Fruit fly (Drosophila melanogaster) whole organism, embryonic: Measurements from ENCODE around the gene lectin-30A.
A peak's percentile ranks its signal among the peaks of the same experiment; 100 is the strongest.

Source experiments
- BtbVII ChIP-seq: fragments of 200-800 bp; sonication (Bioruptor generic); optimal IDR thresholded peaks from 3 replicates; lab custom pipeline; 2017; ENCODE audit warnings: missing biosample characterization, mild to moderate bottlenecking, missing genetic modification characterization
- CG10209 ChIP-seq: fragments of 200-800 bp; sonication (Bioruptor generic); optimal IDR thresholded peaks from 3 replicates; lab custom pipeline; 2017; ENCODE audit warnings: missing biosample characterization, mild to moderate bottlenecking, missing genetic modification characterization, missing genetic modification reagents
- CG10274 ChIP-seq: fragments of 200-800 bp; sonication (Bioruptor generic); optimal IDR thresholded peaks from 3 replicates; lab custom pipeline; 2017; ENCODE audit warnings: missing biosample characterization, mild to moderate bottlenecking, missing genetic modification characterization
- CG10321 ChIP-seq: fragments of 200-800 bp; sonication (Bioruptor generic); IDR thresholded peaks from 2 replicates; pipeline ENCODE4 v1.3.6; 2022; ENCODE audit warnings: missing biosample characterization, missing genetic modification characterization
- CG11398 ChIP-seq: fragments of 200-800 bp; sonication (Bioruptor generic); optimal IDR thresholded peaks from 2 replicates; lab custom pipeline; 2016; ENCODE audit warnings: missing biosample characterization, missing genetic modification characterization
- CG11723 ChIP-seq: fragments of 200-800 bp; sonication (Bioruptor generic); optimal IDR thresholded peaks from 2 replicates; lab custom pipeline; 2017; ENCODE audit warnings: missing biosample characterization, mild to moderate bottlenecking, missing genetic modification characterization
- CG12299 ChIP-seq: fragments of 200-800 bp; sonication (Bioruptor generic); optimal IDR thresholded peaks from 2 replicates; lab custom pipeline; 2018; ENCODE audit warnings: missing biosample characterization, mild to moderate bottlenecking, missing genetic modification characterization
- CG12659 ChIP-seq: fragments of 200-800 bp; sonication (Bioruptor generic); optimal IDR thresholded peaks from 3 replicates; lab custom pipeline; 2017; ENCODE audit warnings: mild to moderate bottlenecking, missing biosample characterization, missing genetic modification reagents, missing genetic modification characterization
- CG13624 ChIP-seq: fragments of 200-800 bp; sonication (Bioruptor generic); optimal IDR thresholded peaks from 2 replicates; lab custom pipeline; 2016; ENCODE audit warnings: missing biosample characterization, missing genetic modification characterization
- CG1602 ChIP-seq: fragments of 200-800 bp; sonication (Bioruptor generic); optimal IDR thresholded peaks from 3 replicates; lab custom pipeline; 2016; ENCODE audit warnings: missing biosample characterization, missing genetic modification characterization
- CG16813 ChIP-seq: fragments of 200-800 bp; sonication (Bioruptor generic); IDR thresholded peaks from 3 replicates; pipeline ENCODE4 v1.3.6; 2022; ENCODE audit warnings: missing biosample characterization, missing genetic modification characterization; ENCODE audit not compliant: partially characterized antibody
- CG17568 ChIP-seq: fragments of 200-800 bp; sonication (Bioruptor generic); optimal IDR thresholded peaks from 2 replicates; lab custom pipeline; 2018; ENCODE audit warnings: missing biosample characterization, mild to moderate bottlenecking, missing genetic modification characterization, moderate library complexity
- CG2129 ChIP-seq: fragments of 200-800 bp; sonication (Bioruptor generic); IDR thresholded peaks from 2 replicates; pipeline ENCODE4 v1.3.6; 2022; ENCODE audit warnings: missing biosample characterization, missing genetic modification characterization; ENCODE audit not compliant: partially characterized antibody
- CG31224 ChIP-seq: fragments of 200-800 bp; sonication (Bioruptor generic); IDR thresholded peaks from 2 replicates; pipeline ENCODE4 v1.3.6; 2022; ENCODE audit warnings: missing biosample characterization, missing genetic modification characterization
- CG5180 ChIP-seq: fragments of 200-800 bp; sonication (Bioruptor generic); optimal IDR thresholded peaks from 3 replicates; lab custom pipeline; 2017; ENCODE audit warnings: missing biosample characterization, missing genetic modification characterization, mild to moderate bottlenecking, moderate library complexity, missing genetic modification reagents
- CG6254 ChIP-seq: fragments of 200-800 bp; sonication (Bioruptor generic); optimal IDR thresholded peaks from 3 replicates; lab custom pipeline; 2017; ENCODE audit warnings: mild to moderate bottlenecking, missing biosample characterization, missing genetic modification reagents, missing genetic modification characterization
- CG6689 ChIP-seq: fragments of 200-800 bp; sonication (Bioruptor generic); IDR thresholded peaks from 2 replicates; pipeline ENCODE4 v1.3.6; 2022; ENCODE audit warnings: missing biosample characterization, missing genetic modification characterization
- CG7372 ChIP-seq: fragments of 200-800 bp; sonication (Bioruptor generic); IDR thresholded peaks from 2 replicates; pipeline ENCODE4 v1.3.6; 2022; ENCODE audit warnings: missing biosample characterization, missing genetic modification characterization
- CG7963 ChIP-seq: fragments of 200-800 bp; sonication (Bioruptor generic); IDR thresholded peaks from 3 replicates; pipeline ENCODE4 v1.3.6; 2022; ENCODE audit warnings: missing biosample characterization, missing genetic modification characterization; ENCODE audit not compliant: partially characterized antibody
- D ChIP-seq, 2 experiments: fragments of 200-800 bp in 1 of 2; fragments of >200 bp in 1 of 2; sonication (Bioruptor generic) in 1 of 2; optimal IDR thresholded peaks; 2 replicates in 1 of 2; 3 replicates in 1 of 2; lab custom pipeline; 2017; ENCODE audit warnings: mild to moderate bottlenecking in 1 of 2, missing biosample characterization in 1 of 2, missing genetic modification characterization in 1 of 2, missing genetic modification reagents in 1 of 2
- Dll ChIP-seq: fragments of 200-800 bp; sonication (Bioruptor generic); IDR thresholded peaks from 4 replicates; pipeline ENCODE4 v1.3.6; 2022; ENCODE audit warnings: missing biosample characterization, missing genetic modification characterization; ENCODE audit not compliant: partially characterized antibody
- Dp ChIP-seq: fragments of 200-800 bp; sonication (Bioruptor generic); optimal IDR thresholded peaks from 2 replicates; lab custom pipeline; 2018; ENCODE audit warnings: missing biosample characterization, mild to moderate bottlenecking, missing genetic modification characterization, moderate library complexity
- Elba2 ChIP-seq: fragments of 200-800 bp; sonication (Bioruptor generic); optimal IDR thresholded peaks from 3 replicates; lab custom pipeline; 2016; ENCODE audit warnings: missing biosample characterization, missing genetic modification characterization
- Fer2 ChIP-seq: fragments of 200-800 bp; sonication (Bioruptor generic); optimal IDR thresholded peaks from 2 replicates; lab custom pipeline; 2018; ENCODE audit warnings: missing biosample characterization, mild to moderate bottlenecking, missing genetic modification characterization, moderate library complexity
- H15 ChIP-seq: fragments of 200-800 bp; sonication (Bioruptor generic); IDR thresholded peaks from 3 replicates; pipeline ENCODE4 v1.3.6; 2022; ENCODE audit warnings: missing biosample characterization, missing genetic modification characterization
- HLH54F ChIP-seq: fragments of 200-800 bp; sonication (Bioruptor generic); optimal IDR thresholded peaks from 3 replicates; lab custom pipeline; 2016; ENCODE audit warnings: missing biosample characterization, missing genetic modification characterization
- ab ChIP-seq: fragments of 200-800 bp; sonication (Bioruptor generic); optimal IDR thresholded peaks from 2 replicates; lab custom pipeline; 2016; ENCODE audit warnings: missing biosample characterization, missing genetic modification characterization
- abd-A ChIP-seq: fragments of 200-800 bp; sonication (Bioruptor generic); optimal IDR thresholded peaks from 3 replicates; lab custom pipeline; 2019; ENCODE audit warnings: missing biosample characterization, mild to moderate bottlenecking, missing genetic modification characterization, moderate library complexity
- bcd ChIP-seq: fragments of 200-800 bp; sonication (Bioruptor generic); optimal IDR thresholded peaks from 2 replicates; lab custom pipeline; 2017; ENCODE audit warnings: missing biosample characterization, mild to moderate bottlenecking, missing genetic modification characterization
- bigmax ChIP-seq: fragments of 200-800 bp; sonication (Bioruptor generic); optimal IDR thresholded peaks from 2 replicates; lab custom pipeline; 2018; ENCODE audit warnings: missing biosample characterization, mild to moderate bottlenecking, missing genetic modification characterization
- btn ChIP-seq: fragments of 200-800 bp; sonication (Bioruptor generic); optimal IDR thresholded peaks from 2 replicates; lab custom pipeline; 2016; ENCODE audit warnings: missing biosample characterization, missing genetic modification characterization
- chn ChIP-seq: fragments of 200-800 bp; sonication (Bioruptor generic); optimal IDR thresholded peaks from 2 replicates; lab custom pipeline; 2016; ENCODE audit warnings: missing biosample characterization, missing genetic modification characterization
- ewg ChIP-seq: fragments of 200-800 bp; sonication (Bioruptor generic); optimal IDR thresholded peaks from 3 replicates; lab custom pipeline; 2017; ENCODE audit warnings: mild to moderate bottlenecking, missing biosample characterization, missing genetic modification reagents, missing genetic modification characterization
- ftz-f1 ChIP-seq: fragments of 200-800 bp; sonication (Bioruptor generic); optimal IDR thresholded peaks from 2 replicates; lab custom pipeline; 2016; ENCODE audit warnings: missing biosample characterization, missing genetic modification characterization
- fu2 ChIP-seq: fragments of 200-800 bp; sonication (Bioruptor generic); optimal IDR thresholded peaks from 2 replicates; lab custom pipeline; 2016; ENCODE audit warnings: missing biosample characterization, missing genetic modification characterization
- gem ChIP-seq: fragments of 200-800 bp; sonication (Bioruptor generic); optimal IDR thresholded peaks from 2 replicates; lab custom pipeline; 2019; ENCODE audit warnings: missing biosample characterization, mild to moderate bottlenecking, missing genetic modification characterization, moderate library complexity
- ham ChIP-seq: fragments of 200-800 bp; sonication (Bioruptor generic); IDR thresholded peaks from 2 replicates; pipeline ENCODE4 v1.3.6; 2022; ENCODE audit warnings: missing biosample characterization, missing genetic modification characterization
- jigr1 ChIP-seq: fragments of 200-800 bp; sonication (Bioruptor generic); IDR thresholded peaks from 3 replicates; pipeline ENCODE4 v1.3.6; 2022; ENCODE audit warnings: missing biosample characterization, missing genetic modification characterization
- ken ChIP-seq: fragments of 200-800 bp; sonication (Bioruptor generic); IDR thresholded peaks from 3 replicates; pipeline ENCODE4 v1.3.6; 2022; ENCODE audit warnings: missing biosample characterization, missing genetic modification characterization
- maf-S ChIP-seq: fragments of 200-800 bp; sonication (Bioruptor generic); optimal IDR thresholded peaks from 2 replicates; lab custom pipeline; 2016; ENCODE audit warnings: missing biosample characterization, missing genetic modification characterization
- mld ChIP-seq: fragments of 200-800 bp; sonication (Bioruptor generic); IDR thresholded peaks from 3 replicates; pipeline ENCODE4 v1.3.6; 2022; ENCODE audit warnings: missing biosample characterization, missing genetic modification characterization; ENCODE audit not compliant: partially characterized antibody
- onecut ChIP-seq: fragments of 200-800 bp; sonication (Bioruptor generic); IDR thresholded peaks from 2 replicates; pipeline ENCODE4 v1.3.6; 2022; ENCODE audit warnings: missing biosample characterization, missing genetic modification characterization
- otp ChIP-seq: fragments of 200-800 bp; sonication (Bioruptor generic); IDR thresholded peaks from 3 replicates; pipeline ENCODE4, ENCODE4 v1.3.6; 2022; ENCODE audit warnings: missing biosample characterization, missing genetic modification characterization
- peb ChIP-seq: fragments of 200-800 bp; sonication (Bioruptor generic); IDR thresholded peaks from 2 replicates; pipeline ENCODE4 v1.3.6; 2022; ENCODE audit warnings: missing biosample characterization, missing genetic modification characterization
- rib ChIP-seq: fragments of 200-800 bp; sonication (Bioruptor generic); IDR thresholded peaks from 2 replicates; pipeline ENCODE4 v1.3.6; 2022; ENCODE audit warnings: missing biosample characterization, missing genetic modification characterization
- run ChIP-seq: fragments of 200-800 bp; sonication (Bioruptor generic); optimal IDR thresholded peaks from 3 replicates; lab custom pipeline; 2018; ENCODE audit warnings: missing biosample characterization, mild to moderate bottlenecking, missing genetic modification characterization
- sug ChIP-seq: fragments of 200-800 bp; optimal IDR thresholded peaks from 2 replicates; lab custom pipeline; 2019; ENCODE audit warnings: missing biosample characterization, mild to moderate bottlenecking, missing genetic modification characterization, moderate library complexity
- trh ChIP-seq: fragments of 200-800 bp; sonication (Bioruptor generic); optimal IDR thresholded peaks from 2 replicates; lab custom pipeline; 2016; ENCODE audit warnings: missing biosample characterization, missing genetic modification characterization
- ttk ChIP-seq: fragments of 200-800 bp; sonication (Bioruptor generic); IDR thresholded peaks from 2 replicates; pipeline ENCODE4 v2.1.2; 2022; ENCODE audit warnings: missing biosample characterization, missing genetic modification characterization
- twi ChIP-seq: fragments of 200-800 bp; optimal IDR thresholded peaks from 2 replicates; lab custom pipeline; 2019; ENCODE audit warnings: missing biosample characterization, mild to moderate bottlenecking, missing genetic modification characterization, moderate library complexity

The lectin-30A gene

dm6 chr2L:9205133-9205615, 49.5 kb downstream of the lectin-30A start (continued):
- TF ChIP-seq CG7372 (GFP tag; lab: Robert Waterston, UW), result no peak
- no peak for TF ChIP-seq CG12659 (GFP tag; lab: Kevin White, UChicago)
- 0 out of 2 replicates have a peak, but pooled peaks have one; percentile 7 for TF ChIP-seq CG6689 (GFP tag; lab: Robert Waterston, UW)
- TF ChIP-seq CG17568 (GFP tag; lab: Kevin White, UChicago), result peak; percentile 11
- no peak for TF ChIP-seq bigmax
- TF ChIP-seq Elba2, result no peak
- no peak for TF ChIP-seq Fer2 (tag; lab: Kevin White, UChicago)
- TF ChIP-seq ewg (GFP tag; lab: Kevin White, UChicago), result no peak
- no peak for TF ChIP-seq gem (tag; lab: Kevin White, UChicago)
- no peak for TF ChIP-seq CG10209 (GFP tag; lab: Kevin White, UChicago)
- no peak for TF ChIP-seq twi (tag; lab: Kevin White, UChicago)
- peak; percentile 47 for TF ChIP-seq BtbVII (GFP tag; lab: Kevin White, UChicago)
- no peak for TF ChIP-seq ttk (GFP tag; lab: Robert Waterston, UW)
- TF ChIP-seq ham, result no peak
- TF ChIP-seq ftz-f1, result peak; percentile 12
- TF ChIP-seq CG10274 (GFP tag; lab: Kevin White, UChicago), result no peak
- no peak for TF ChIP-seq HLH54F (GFP tag; lab: Kevin White, UChicago)
- no peak for TF ChIP-seq Dp (GFP tag; lab: Kevin White, UChicago)
- no peak for TF ChIP-seq CG1602 (GFP tag; lab: Kevin White, UChicago)
- no peak for TF ChIP-seq CG11398 (GFP tag; lab: Kevin White, UChicago)
- TF ChIP-seq ken (GFP tag; lab: Robert Waterston, UW), result no peak
- peak; percentile 77 for TF ChIP-seq rib (GFP tag; lab: Robert Waterston, UW)
- TF ChIP-seq CG6254 (GFP tag; lab: Kevin White, UChicago), result no peak
- TF ChIP-seq chn (GFP tag; lab: Kevin White, UChicago), result no peak
- no peak for TF ChIP-seq CG7963 (GFP tag; lab: Robert Waterston, UW)
- TF ChIP-seq mld (GFP tag; lab: Robert Waterston, UW), result no peak
- no peak for TF ChIP-seq maf-S (GFP tag; lab: Kevin White, UChicago)
- TF ChIP-seq abd-A (tag; lab: Kevin White, UChicago), result peak; percentile 80
- peak; percentile 77 for TF ChIP-seq onecut
- no peak for TF ChIP-seq ab (GFP tag; lab: Kevin White, UChicago)
- no peak for TF ChIP-seq D (optimal IDR thresholded peaks at IDR 0.05; lab: Kevin White, UChicago)
- TF ChIP-seq D (GFP tag; optimal IDR thresholded peaks at IDR 0.05; lab: Kevin White, UChicago), result no peak
- no peak for TF ChIP-seq fu2 (GFP tag; lab: Kevin White, UChicago)
- no peak for TF ChIP-seq H15
- TF ChIP-seq CG12299, result no peak
- TF ChIP-seq jigr1 (GFP tag; lab: Robert Waterston, UW), result no peak
- no peak for TF ChIP-seq CG11723 (GFP tag; lab: Kevin White, UChicago)
- TF ChIP-seq CG31224 (GFP tag; lab: Robert Waterston, UW), result no peak
- no peak for TF ChIP-seq bcd (GFP tag; lab: Kevin White, UChicago)
- no peak; the same call in 1 of the 2 replicates for TF ChIP-seq CG10321 (GFP tag; lab: Robert Waterston, UW)
- no peak for TF ChIP-seq CG13624 (GFP tag; lab: Kevin White, UChicago)
- no peak for TF ChIP-seq CG5180
- TF ChIP-seq run (tag; lab: Kevin White, UChicago), result no peak
- TF ChIP-seq sug (tag; lab: Kevin White, UChicago), result peak; percentile 13
- no peak for TF ChIP-seq peb (GFP tag; lab: Robert Waterston, UW)
- TF ChIP-seq CG2129 (GFP tag; lab: Robert Waterston, UW), result no peak
- no peak for TF ChIP-seq btn
- no peak for TF ChIP-seq trh
- TF ChIP-seq CG16813 (GFP tag; lab: Robert Waterston, UW), result no peak
- 0 out of 3 replicates have a peak, but pooled peaks have one; percentile 31 for TF ChIP-seq otp
- TF ChIP-seq Dll, result no peak
